Worm (Caenorhabditis elegans) whole organism, late embryonic: ENCODE data around the gene F14D2.7.

Experiments used
- C08G9.2 ChIP-seq: sonication (generic microtip); optimal IDR thresholded peaks from 2 replicates; lab custom pipeline; 2016; ENCODE audit warnings: mild to moderate bottlenecking, missing genetic modification characterization, moderate library complexity, missing compliant biosample characterization
- F13H6.1 ChIP-seq: sonication (generic microtip); optimal IDR thresholded peaks from 2 replicates; lab custom pipeline; 2016; ENCODE audit warnings: missing genetic modification characterization, missing compliant biosample characterization
- T23F11.4 ChIP-seq: fragments of 200-800 bp; sonication (Bioruptor generic); optimal IDR thresholded peaks from 2 replicates; lab custom pipeline; 2018; ENCODE audit warnings: mild to moderate bottlenecking, missing genetic modification characterization, missing compliant biosample characterization
- Y22D7AL.16 ChIP-seq: sonication (generic microtip); optimal IDR thresholded peaks from 2 replicates; lab custom pipeline; 2016; ENCODE audit warnings: missing genetic modification characterization, missing compliant biosample characterization
- ahr-1 ChIP-seq: sonication (generic microtip); optimal IDR thresholded peaks from 2 replicates; lab custom pipeline; 2016; ENCODE audit warnings: missing genetic modification characterization, missing compliant biosample characterization
- ceh-18 ChIP-seq: sonication (generic microtip); optimal IDR thresholded peaks from 2 replicates; lab custom pipeline; 2016; ENCODE audit warnings: missing genetic modification characterization, missing compliant biosample characterization
- ceh-19 ChIP-seq: fragments of 200-800 bp; sonication (Bioruptor generic); optimal IDR thresholded peaks from 2 replicates; lab custom pipeline; 2018; ENCODE audit warnings: mild to moderate bottlenecking, missing genetic modification characterization, missing compliant biosample characterization
- ceh-22 ChIP-seq: sonication (generic microtip); optimal IDR thresholded peaks from 2 replicates; lab custom pipeline; 2017; ENCODE audit warnings: missing biosample characterization, missing genetic modification characterization
- ceh-31 ChIP-seq: sonication (generic microtip); optimal IDR thresholded peaks from 2 replicates; lab custom pipeline; 2016; ENCODE audit warnings: missing genetic modification characterization, missing compliant biosample characterization
- ceh-6 ChIP-seq: fragments of 200-800 bp; sonication (Bioruptor generic); optimal IDR thresholded peaks from 2 replicates; lab custom pipeline; 2018; ENCODE audit warnings: mild to moderate bottlenecking, missing genetic modification characterization, missing compliant biosample characterization
- ceh-9 ChIP-seq: sonication (generic microtip); optimal IDR thresholded peaks from 2 replicates; lab custom pipeline; 2016; ENCODE audit warnings: mild to moderate bottlenecking, missing genetic modification characterization, inconsistent platforms, missing compliant biosample characterization
- elt-2 ChIP-seq: sonication (generic microtip); optimal IDR thresholded peaks from 2 replicates; lab custom pipeline; 2016; ENCODE audit warnings: missing genetic modification reagents, missing genetic modification characterization, missing compliant biosample characterization
- ets-4 ChIP-seq: sonication (generic microtip); optimal IDR thresholded peaks from 2 replicates; lab custom pipeline; 2016; ENCODE audit warnings: missing genetic modification characterization, missing compliant biosample characterization
- eyg-1 ChIP-seq: sonication (generic microtip); optimal IDR thresholded peaks from 2 replicates; lab custom pipeline; 2016; ENCODE audit warnings: missing genotype, missing genetic modification characterization, missing compliant biosample characterization
- fkh-10 ChIP-seq: fragments of 150-350 bp; optimal IDR thresholded peaks from 2 replicates; lab custom pipeline; 2014; ENCODE audit warnings: missing biosample characterization, missing genetic modification reagents, missing genetic modification characterization
- hlh-30 ChIP-seq: sonication (generic microtip); optimal IDR thresholded peaks from 2 replicates; lab custom pipeline; 2017; ENCODE audit warnings: antibody characterized with exemption, missing genetic modification characterization, missing compliant biosample characterization; ENCODE audit not compliant: insufficient read depth
- hlh-8 ChIP-seq: sonication (generic microtip); optimal IDR thresholded peaks from 2 replicates; lab custom pipeline; 2016; ENCODE audit warnings: missing genotype, missing genetic modification characterization, missing compliant biosample characterization
- nfya-1 ChIP-seq: sonication (generic microtip); optimal IDR thresholded peaks from 2 replicates; lab custom pipeline; 2017; ENCODE audit warnings: missing genetic modification characterization, mild to moderate bottlenecking, missing compliant biosample characterization, antibody characterized with exemption, moderate library complexity
- nhr-232 ChIP-seq: sonication (generic microtip); optimal IDR thresholded peaks from 2 replicates; lab custom pipeline; 2016; ENCODE audit warnings: missing genetic modification characterization, missing compliant biosample characterization
- odd-2 ChIP-seq: sonication (generic microtip); optimal IDR thresholded peaks from 2 replicates; lab custom pipeline; 2017; ENCODE audit warnings: antibody characterized with exemption, mild to moderate bottlenecking, missing genetic modification characterization, missing compliant biosample characterization
- pag-3 ChIP-seq: sonication (generic microtip); optimal IDR thresholded peaks from 2 replicates; lab custom pipeline; 2016; ENCODE audit warnings: missing compliant biosample characterization, missing genetic modification characterization, borderline replicate concordance
- pat-9 ChIP-seq: fragments of 200-800 bp; sonication (Bioruptor generic); optimal IDR thresholded peaks from 2 replicates; lab custom pipeline; 2018; ENCODE audit warnings: mild to moderate bottlenecking, missing genetic modification characterization, moderate library complexity, missing compliant biosample characterization
- ref-2 ChIP-seq: sonication (generic microtip); optimal IDR thresholded peaks from 2 replicates; lab custom pipeline; 2016; ENCODE audit warnings: missing genetic modification characterization, missing compliant biosample characterization
- rnt-1 ChIP-seq: sonication (generic microtip); optimal IDR thresholded peaks from 2 replicates; lab custom pipeline; 2016; ENCODE audit warnings: missing genetic modification characterization, missing compliant biosample characterization
- tbx-2 ChIP-seq: sonication (generic microtip); optimal IDR thresholded peaks from 2 replicates; lab custom pipeline; 2016; ENCODE audit warnings: missing genetic modification characterization, missing compliant biosample characterization
- ttx-3 ChIP-seq: sonication (generic microtip); optimal IDR thresholded peaks from 2 replicates; lab custom pipeline; 2016; ENCODE audit warnings: missing genetic modification reagents, missing genetic modification characterization, missing compliant biosample characterization
- unc-3 ChIP-seq, 2 experiments: fragments of 200-800 bp in 1 of 2; sonication (Bioruptor generic) in 1 of 2; sonication (generic microtip) in 1 of 2; conservative IDR thresholded peaks in 1 of 2; optimal IDR thresholded peaks in 1 of 2; 2 replicates each; pipeline versions ENCODE4 v1.3.6 to Lab custom; 2016 to 2022; ENCODE audit warnings: missing compliant biosample characterization in 2 of 2, missing genetic modification characterization in 2 of 2, missing genetic modification reagents in 1 of 2
- unc-42 ChIP-seq: sonication (generic microtip); optimal IDR thresholded peaks from 2 replicates; lab custom pipeline; 2016; ENCODE audit warnings: missing genotype, missing genetic modification characterization, missing compliant biosample characterization
- unc-55 ChIP-seq: sonication (generic microtip); optimal IDR thresholded peaks from 2 replicates; lab custom pipeline; 2017; ENCODE audit warnings: missing biosample characterization, missing genetic modification reagents, missing genetic modification characterization
- unc-86 ChIP-seq: sonication (generic microtip); optimal IDR thresholded peaks from 2 replicates; lab custom pipeline; 2016; ENCODE audit warnings: missing genetic modification characterization, missing compliant biosample characterization
- ztf-16 ChIP-seq: sonication (generic microtip); optimal IDR thresholded peaks from 2 replicates; lab custom pipeline; 2017; ENCODE audit warnings: missing genetic modification characterization, missing compliant biosample characterization

The F14D2.7 gene

DNA sequence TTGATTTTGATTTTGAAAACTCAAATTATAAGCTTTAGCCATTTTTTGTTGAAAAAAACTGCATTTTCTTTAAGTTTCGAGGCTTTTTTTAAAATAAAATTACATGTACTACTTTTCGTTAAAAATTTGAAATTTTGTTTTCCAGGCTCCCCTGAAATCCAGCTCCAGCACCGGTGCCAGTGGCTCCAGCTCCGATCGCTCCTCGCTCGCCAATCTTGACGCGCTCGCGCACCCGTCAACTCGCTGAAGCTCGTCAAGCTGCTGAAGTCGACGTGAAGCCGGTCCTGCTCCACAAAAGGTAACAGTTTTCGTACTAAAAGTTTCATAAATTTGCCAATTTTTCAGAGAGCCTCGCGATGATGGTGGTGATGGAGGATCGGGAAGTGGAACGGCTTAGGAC is 2.4 kb upstream of the F14D2.7 start:
- TF ChIP-seq tbx-2 (tag; lab: Kevin White, UChicago) = no peak
- no peak for TF ChIP-seq unc-42 (tag; lab: Kevin White, UChicago)
- TF ChIP-seq ztf-16 (tag; lab: Kevin White, UChicago) = no peak
- TF ChIP-seq ceh-31 = no peak
- TF ChIP-seq ceh-18 (tag; lab: Kevin White, UChicago) = no peak
- no peak for TF ChIP-seq ceh-9 (tag; lab: Kevin White, UChicago)
- TF ChIP-seq rnt-1 (tag; lab: Kevin White, UChicago) = no peak
- TF ChIP-seq F13H6.1 (tag; lab: Kevin White, UChicago) = no peak
- TF ChIP-seq pag-3 (tag; lab: Kevin White, UChicago) = no peak
- no peak for TF ChIP-seq pat-9 (tag; lab: Kevin White, UChicago)
- TF ChIP-seq elt-2 = no peak
- TF ChIP-seq C08G9.2 (tag; lab: Kevin White, UChicago) = no peak
- no peak for TF ChIP-seq nfya-1 (tag; lab: Kevin White, UChicago)

DNA sequence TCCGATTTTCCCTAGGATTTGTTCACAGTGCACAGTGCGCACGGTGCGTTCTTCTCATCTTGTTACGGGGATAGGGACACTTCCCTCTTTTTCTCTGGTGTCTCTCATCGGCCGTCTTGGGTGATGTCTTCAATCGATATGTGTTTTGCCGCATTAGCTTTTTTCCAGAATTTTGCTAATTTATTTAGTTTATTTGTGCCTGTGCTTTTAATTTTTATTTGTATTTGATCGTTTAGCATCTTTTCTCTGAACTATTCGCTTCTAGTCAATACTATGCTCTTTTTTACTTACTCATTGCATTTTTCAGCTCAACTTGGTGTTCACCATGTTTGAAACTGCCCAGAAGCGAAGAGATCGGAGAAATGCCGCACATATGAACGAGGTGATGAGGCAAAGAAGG is 1.8 kb upstream of the F14D2.7 start, which contains the start of gene F14D2.5:
Gene F14D2.5 (plus strand): TSS at position 301 of the 400 bp plus-strand sequence.
- TF ChIP-seq ttx-3 (tag; lab: Kevin White, UChicago) (no peak), pag-3 (tag; lab: Kevin White, UChicago) (no peak), ceh-6 (GFP tag; lab: Kevin White, UChicago) (no peak), elt-2 (no peak), fkh-10 (GFP tag; lab: Kevin White, UChicago) (no peak), T23F11.4 (GFP tag; lab: Kevin White, UChicago) (no peak), ceh-22 (tag; lab: Kevin White, UChicago) (no peak), ceh-19 (no peak)

DNA sequence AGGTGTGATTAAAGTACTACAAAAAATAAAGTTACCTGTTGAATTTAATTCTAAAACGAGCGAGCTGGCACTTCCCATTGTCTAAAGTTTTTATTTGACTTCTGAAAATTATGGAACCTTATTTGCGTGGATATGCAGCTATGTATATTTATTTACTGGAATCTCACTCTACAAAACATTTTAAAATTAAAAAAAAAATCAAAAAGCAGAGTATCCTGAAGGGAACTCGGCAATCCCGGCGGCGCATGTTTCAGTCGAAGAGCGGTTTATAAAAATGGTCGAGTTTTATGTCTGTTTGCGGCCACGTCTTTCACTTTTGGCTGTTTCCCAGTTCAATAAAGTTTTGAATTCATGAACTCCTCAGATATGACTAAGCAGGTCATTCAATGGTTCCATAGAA is 1.4 kb downstream of the F14D2.7 start, which contains the start of gene F14D2.19:
Gene F14D2.19 (minus strand): TSS at position 101 of the 400 bp plus-strand sequence.
- TF ChIP-seq Y22D7AL.16 (tag; lab: Kevin White, UChicago) = no peak
- no peak for TF ChIP-seq unc-86 (tag; lab: Kevin White, UChicago)

DNA sequence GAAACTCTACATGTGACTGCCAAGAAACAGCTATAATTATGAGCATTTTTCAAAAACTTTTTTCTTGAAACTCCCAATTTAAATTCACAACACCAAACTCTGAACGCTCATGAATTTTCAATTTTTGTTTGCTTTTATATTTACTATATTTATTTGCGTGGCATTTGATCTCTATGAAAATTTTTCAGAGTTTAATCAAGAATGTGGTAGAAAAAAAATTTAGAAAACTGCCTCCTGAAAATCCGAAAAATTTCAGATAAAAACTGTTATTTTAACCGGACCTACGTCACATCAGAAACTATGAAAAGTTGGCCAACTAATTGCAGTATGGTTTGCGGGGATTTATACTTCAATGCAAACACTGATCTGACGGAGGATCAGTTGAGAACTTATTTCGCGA is 6.4 kb downstream of the F14D2.7 start, which contains the start of gene irld-27:
Gene irld-27 (plus strand): TSS at position 301 of the 400 bp plus-strand sequence.
- no peak for TF ChIP-seq C08G9.2 (tag; lab: Kevin White, UChicago)
- no peak for TF ChIP-seq hlh-30 (tag; lab: Kevin White, UChicago)
- no peak for TF ChIP-seq ceh-6 (GFP tag; lab: Kevin White, UChicago)
- no peak for TF ChIP-seq rnt-1 (tag; lab: Kevin White, UChicago)

DNA sequence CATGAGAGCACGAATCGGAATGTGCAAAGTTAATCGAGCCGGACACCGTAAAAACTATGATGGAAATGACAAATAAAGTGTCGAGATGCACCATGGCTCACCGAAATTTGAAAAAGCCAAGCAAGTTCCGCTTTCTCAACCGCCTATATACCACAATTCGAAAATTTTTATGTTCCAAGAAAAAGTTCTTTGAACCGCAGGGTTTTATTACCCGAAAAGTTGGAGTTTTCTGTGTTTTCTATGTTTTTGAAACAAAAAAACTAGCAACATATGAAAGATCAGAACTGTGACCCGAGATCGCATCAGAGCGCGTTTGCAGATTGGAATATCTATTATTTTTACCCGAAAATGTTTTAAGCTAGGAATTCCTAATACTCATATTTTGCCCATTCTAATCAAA is 11.4 kb downstream of the F14D2.7 start, which contains the start of gene Y46D2A.3:
Gene Y46D2A.3 (minus strand): TSS at position 101 of the 400 bp plus-strand sequence.
- TF ChIP-seq nhr-232 (tag; lab: Kevin White, UChicago) (no peak), hlh-8 (tag; lab: Kevin White, UChicago) (no peak)

DNA sequence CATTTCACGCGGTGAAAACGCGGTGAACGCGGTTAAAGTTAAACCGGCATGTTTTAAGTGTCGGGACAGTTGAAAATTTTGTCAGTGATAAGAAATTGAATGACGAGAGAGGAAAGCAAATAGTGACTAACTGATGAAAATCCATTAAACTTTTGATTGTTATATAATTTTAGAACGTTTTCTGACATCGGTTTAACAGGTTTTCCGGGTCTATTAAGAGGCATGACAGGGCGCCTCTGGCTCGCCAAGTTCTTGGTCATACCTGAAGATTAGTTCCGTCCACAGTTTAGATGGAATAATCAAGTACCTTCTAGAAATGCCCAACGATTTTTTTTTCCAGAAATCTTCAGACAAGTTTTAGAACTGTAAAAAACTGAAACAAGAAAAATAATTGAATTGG is 15.3 kb downstream of the F14D2.7 start, which contains the start of gene Y46D2A.2:
Gene Y46D2A.2 (minus strand): TSS at position 101 of the 400 bp plus-strand sequence.
- TF ChIP-seq ceh-22 (tag; lab: Kevin White, UChicago) (no peak), ztf-16 (tag; lab: Kevin White, UChicago) (no peak), T23F11.4 (GFP tag; lab: Kevin White, UChicago) (no peak), ahr-1 (tag; lab: Kevin White, UChicago) (no peak), unc-3 (GFP tag; conservative IDR thresholded peaks at IDR 0.05; lab: Robert Waterston, UW) (no peak), unc-3 (tag; optimal IDR thresholded peaks at IDR 0.05; lab: Kevin White, UChicago) (no peak), ets-4 (no peak), unc-55 (no peak), eyg-1 (no peak), odd-2 (tag; lab: Kevin White, UChicago) (no peak), ref-2 (no peak)
